Worm (Caenorhabditis elegans) whole organism, L1 larva: ENCODE results near the gene M163.22.

Experiments used
- Y116A8C.19 ChIP-seq: sonication (generic microtip); optimal IDR thresholded peaks from 2 replicates; lab custom pipeline; 2016; ENCODE audit warnings: missing compliant biosample characterization, missing genetic modification characterization, borderline replicate concordance
- aly-2 ChIP-seq: fragments of 150-350 bp; optimal IDR thresholded peaks from 2 replicates; lab custom pipeline; 2014; ENCODE audit warnings: missing biosample characterization, missing genetic modification characterization
- ama-1 ChIP-seq: fragments of 150-350 bp; optimal IDR thresholded peaks from 2 replicates; lab custom pipeline; 2014
- blmp-1 ChIP-seq: fragments of 150-350 bp; optimal IDR thresholded peaks from 2 replicates; lab custom pipeline; 2014; ENCODE audit warnings: missing biosample characterization, missing genetic modification characterization
- ceh-63 ChIP-seq: fragments of 200-800 bp; sonication (Bioruptor generic); optimal IDR thresholded peaks from 2 replicates; lab custom pipeline; 2018; ENCODE audit warnings: mild to moderate bottlenecking, missing genetic modification characterization, missing compliant biosample characterization
- ceh-8 ChIP-seq: fragments of 200-800 bp; sonication (Bioruptor generic); optimal IDR thresholded peaks from 2 replicates; lab custom pipeline; 2018; ENCODE audit warnings: mild to moderate bottlenecking, missing genetic modification characterization, moderate library complexity, missing compliant biosample characterization
- ceh-82 ChIP-seq, 3 experiments: fragments of 150-350 bp in 1 of 3; sonication (generic microtip) in 2 of 3; optimal IDR thresholded peaks; 2 replicates each; lab custom pipeline; 2014 to 2017; ENCODE audit warnings: missing biosample characterization in 3 of 3, missing genetic modification characterization in 3 of 3
- ceh-90 ChIP-seq: sonication (generic microtip); optimal IDR thresholded peaks from 2 replicates; lab custom pipeline; 2016; ENCODE audit warnings: missing genetic modification characterization, missing compliant biosample characterization
- ces-1 ChIP-seq: fragments of 150-350 bp; optimal IDR thresholded peaks from 2 replicates; lab custom pipeline; 2014; ENCODE audit warnings: missing biosample characterization, missing genetic modification reagents, missing genetic modification characterization
- dpl-1 ChIP-seq, 3 experiments: fragments of 150-350 bp in 2 of 3; sonication (generic microtip) in 1 of 3; optimal IDR thresholded peaks; 2 replicates each; lab custom pipeline; 2014 to 2017; ENCODE audit warnings: missing biosample characterization in 3 of 3, missing genetic modification characterization in 3 of 3, missing genetic modification reagents in 3 of 3
- efl-1 ChIP-seq, 4 experiments: fragments of 150-350 bp; optimal IDR thresholded peaks in 3 of 4; peaks in 1 of 4; 1 replicate in 1 of 4; 2 replicates in 3 of 4; lab custom pipeline; 2014; ENCODE audit warnings: missing biosample characterization in 2 of 4, missing genetic modification characterization in 2 of 4, missing genetic modification reagents in 2 of 4
- efl-3 ChIP-seq: fragments of 200-800 bp; sonication (Bioruptor generic); optimal IDR thresholded peaks from 2 replicates; lab custom pipeline; 2018; ENCODE audit warnings: mild to moderate bottlenecking, missing genetic modification characterization, missing compliant biosample characterization
- egl-13 ChIP-seq: sonication (generic microtip); optimal IDR thresholded peaks from 2 replicates; lab custom pipeline; 2016; ENCODE audit warnings: missing genotype, missing genetic modification reagents, missing genetic modification characterization, missing compliant biosample characterization
- elt-3 ChIP-seq, 6 experiments: fragments of 150-350 bp in 1 of 6; sonication (generic microtip); optimal IDR thresholded peaks; 2 replicates each; lab custom pipeline; 2017 to 2018; ENCODE audit warnings: missing biosample characterization in 6 of 6, missing genetic modification characterization in 6 of 6, inconsistent platforms in 1 of 6
- fkh-10 ChIP-seq: sonication (generic microtip); optimal IDR thresholded peaks from 2 replicates; lab custom pipeline; 2017; ENCODE audit warnings: missing biosample characterization, missing genetic modification reagents, missing genetic modification characterization
- grh-1 ChIP-seq: fragments of 200-800 bp; sonication (Bioruptor generic); IDR thresholded peaks from 2 replicates; pipeline ENCODE4 v1.3.6; 2022; ENCODE audit warnings: missing genetic modification reagents, missing genetic modification characterization, missing compliant biosample characterization
- hlh-17 ChIP-seq: fragments of 200-800 bp; sonication (Bioruptor generic); optimal IDR thresholded peaks from 2 replicates; lab custom pipeline; 2018; ENCODE audit warnings: missing genetic modification characterization, mild to moderate bottlenecking, missing compliant biosample characterization, moderate library complexity, borderline replicate concordance
- hlh-4 ChIP-seq: sonication (generic microtip); optimal IDR thresholded peaks from 2 replicates; lab custom pipeline; 2016; ENCODE audit warnings: mild to moderate bottlenecking, missing genetic modification characterization, missing compliant biosample characterization
- isw-1 ChIP-seq: fragments of 200-800 bp; sonication (Bioruptor generic); IDR thresholded peaks from 2 replicates; pipeline ENCODE4 v1.3.6; 2022; ENCODE audit warnings: missing genetic modification characterization, missing compliant biosample characterization
- jun-1 ChIP-seq: fragments of 150-350 bp; optimal IDR thresholded peaks from 2 replicates; lab custom pipeline; 2014; ENCODE audit warnings: missing biosample characterization, missing genetic modification reagents, missing genetic modification characterization
- lin-13 ChIP-seq: fragments of 150-350 bp; optimal IDR thresholded peaks from 2 replicates; lab custom pipeline; 2014; ENCODE audit warnings: missing biosample characterization, missing genetic modification reagents, missing genetic modification characterization
- lin-14 ChIP-seq: fragments of 200-800 bp; sonication (Bioruptor generic); optimal IDR thresholded peaks from 2 replicates; lab custom pipeline; 2018; ENCODE audit warnings: mild to moderate bottlenecking, missing genetic modification characterization, moderate library complexity, missing compliant biosample characterization
- lin-15B ChIP-seq: fragments of 150-350 bp; sonication (generic microtip); optimal IDR thresholded peaks from 3 replicates; lab custom pipeline; 2014; ENCODE audit warnings: missing biosample characterization, missing genetic modification characterization
- lin-35 ChIP-seq, 2 experiments: fragments of 150-350 bp; optimal IDR thresholded peaks; 2 replicates each; lab custom pipeline; 2014; ENCODE audit warnings: missing biosample characterization in 2 of 2, missing genetic modification characterization in 2 of 2, missing genetic modification reagents in 2 of 2
- lin-39 ChIP-seq: fragments of 150-350 bp; optimal IDR thresholded peaks from 2 replicates; lab custom pipeline; 2014; ENCODE audit warnings: missing biosample characterization, missing genetic modification reagents, missing genetic modification characterization
- lsy-2 ChIP-seq, 2 experiments: fragments of 150-350 bp; optimal IDR thresholded peaks; 2 replicates each; lab custom pipeline; 2014; ENCODE audit warnings: missing biosample characterization in 2 of 2, missing genetic modification characterization in 2 of 2
- mab-9 ChIP-seq: fragments of 200-800 bp; sonication (Bioruptor generic); IDR thresholded peaks from 2 replicates; pipeline ENCODE4 v1.3.6; 2022; ENCODE audit warnings: missing genetic modification reagents, missing genetic modification characterization, missing compliant biosample characterization
- mdl-1 ChIP-seq, 2 experiments: fragments of 150-350 bp; optimal IDR thresholded peaks; 2 replicates each; lab custom pipeline; 2014 to 2017; ENCODE audit warnings: missing biosample characterization in 2 of 2, missing genetic modification characterization in 2 of 2, inconsistent platforms in 1 of 2
- mef-2 ChIP-seq: fragments of 150-350 bp; optimal IDR thresholded peaks from 2 replicates; lab custom pipeline; 2014; ENCODE audit warnings: missing biosample characterization, missing genetic modification characterization
- mep-1 ChIP-seq: fragments of 150-350 bp; optimal IDR thresholded peaks from 2 replicates; lab custom pipeline; 2014; ENCODE audit warnings: missing biosample characterization, missing genetic modification characterization
- nhr-237 ChIP-seq: fragments of 150-350 bp; optimal IDR thresholded peaks from 2 replicates; lab custom pipeline; 2014; ENCODE audit warnings: missing biosample characterization, missing genetic modification characterization
- nhr-28 ChIP-seq: fragments of 150-350 bp; optimal IDR thresholded peaks from 2 replicates; lab custom pipeline; 2014; ENCODE audit warnings: missing biosample characterization, missing genetic modification characterization
- nhr-47 ChIP-seq: sonication (generic microtip); optimal IDR thresholded peaks from 2 replicates; lab custom pipeline; 2016; ENCODE audit warnings: mild to moderate bottlenecking, missing genetic modification characterization, moderate library complexity, missing compliant biosample characterization
- pag-3 ChIP-seq: sonication (generic microtip); optimal IDR thresholded peaks from 2 replicates; lab custom pipeline; 2017; ENCODE audit warnings: missing genetic modification characterization, mild to moderate bottlenecking, missing compliant biosample characterization, antibody characterized with exemption, borderline replicate concordance; ENCODE audit not compliant: insufficient read depth
- pax-3 ChIP-seq: fragments of 200-800 bp; sonication (Bioruptor generic); optimal IDR thresholded peaks from 2 replicates; lab custom pipeline; 2018; ENCODE audit warnings: mild to moderate bottlenecking, missing genetic modification characterization, moderate library complexity, missing compliant biosample characterization
- pqm-1 ChIP-seq: sonication (generic microtip); optimal IDR thresholded peaks from 3 replicates; lab custom pipeline; 2017; ENCODE audit warnings: missing biosample characterization, missing genetic modification characterization
- rnt-1 ChIP-seq: sonication (generic microtip); optimal IDR thresholded peaks from 2 replicates; lab custom pipeline; 2016; ENCODE audit warnings: mild to moderate bottlenecking, missing genetic modification characterization, moderate library complexity, missing compliant biosample characterization
- skn-1 ChIP-seq: fragments of 150-350 bp; optimal IDR thresholded peaks from 2 replicates; lab custom pipeline; 2014; ENCODE audit warnings: missing biosample characterization, missing genetic modification characterization
- snpc-4 ChIP-seq: fragments of 150-350 bp; optimal IDR thresholded peaks from 2 replicates; lab custom pipeline; 2014; ENCODE audit warnings: missing biosample characterization, missing genetic modification characterization
- sup-37 ChIP-seq: fragments of 200-800 bp; sonication (Bioruptor generic); optimal IDR thresholded peaks from 2 replicates; lab custom pipeline; 2018; ENCODE audit warnings: mild to moderate bottlenecking, missing genetic modification characterization, missing compliant biosample characterization
- tbx-2 ChIP-seq: sonication (generic microtip); optimal IDR thresholded peaks from 2 replicates; lab custom pipeline; 2016; ENCODE audit warnings: missing genetic modification characterization, missing compliant biosample characterization
- unc-130 ChIP-seq: fragments of 150-350 bp; optimal IDR thresholded peaks from 2 replicates; lab custom pipeline; 2017; ENCODE audit warnings: missing biosample characterization, missing genetic modification characterization, inconsistent platforms
- unc-62 ChIP-seq: fragments of 150-350 bp; optimal IDR thresholded peaks from 2 replicates; lab custom pipeline; 2014; ENCODE audit warnings: missing biosample characterization, missing genetic modification reagents, missing genetic modification characterization
- unc-86 ChIP-seq: sonication (generic microtip); optimal IDR thresholded peaks from 2 replicates; lab custom pipeline; 2016; ENCODE audit warnings: missing genetic modification characterization, missing compliant biosample characterization
- unc-98 ChIP-seq: fragments of 200-800 bp; sonication (Bioruptor generic); IDR thresholded peaks from 2 replicates; pipeline ENCODE4 v1.3.6; 2022; ENCODE audit warnings: missing genetic modification characterization, missing compliant biosample characterization
- xbp-1 ChIP-seq: sonication (generic microtip); optimal IDR thresholded peaks from 2 replicates; lab custom pipeline; 2016; ENCODE audit warnings: missing genetic modification characterization, missing compliant biosample characterization
- zag-1 ChIP-seq: fragments of 150-350 bp; optimal IDR thresholded peaks from 2 replicates; lab custom pipeline; 2014; ENCODE audit warnings: missing biosample characterization, missing genetic modification characterization
- zip-4 ChIP-seq: fragments of 200-800 bp; sonication (Bioruptor generic); optimal IDR thresholded peaks from 2 replicates; lab custom pipeline; 2018; ENCODE audit warnings: mild to moderate bottlenecking, missing genetic modification characterization, moderate library complexity, missing compliant biosample characterization
- ztf-11 ChIP-seq, 2 experiments: sonication (generic microtip); optimal IDR thresholded peaks; 2 replicates each; lab custom pipeline; 2016 to 2017; ENCODE audit warnings: missing genetic modification characterization in 2 of 2, missing biosample characterization in 1 of 2, missing compliant biosample characterization in 1 of 2

Gene M163.22

DNA sequence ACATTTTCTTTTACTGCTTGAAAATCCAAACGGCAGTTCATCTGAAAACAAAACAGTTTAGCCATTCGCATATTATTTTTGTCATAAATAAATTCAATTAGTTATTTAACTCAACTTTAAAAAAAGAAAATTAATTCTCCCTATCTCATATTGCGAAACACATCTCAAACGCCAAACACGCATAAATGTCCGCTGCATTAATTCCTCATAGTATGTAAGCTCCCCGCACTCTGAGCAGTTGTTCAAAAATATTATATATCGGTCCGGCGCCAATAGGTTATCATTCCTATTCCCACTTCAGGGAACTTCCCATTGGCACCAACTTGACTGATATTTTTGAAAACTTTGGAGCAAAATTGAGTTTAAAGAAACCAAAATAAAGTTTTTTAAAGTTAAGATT is 12.5 kb downstream of the M163.22 start (continued):
- no peak for TF ChIP-seq lin-13 (GFP tag; lab: Kevin White, UChicago)
- peak; percentile 90 for TF ChIP-seq egl-13
- no peak for TF ChIP-seq ceh-8 (GFP tag; lab: Kevin White, UChicago)
- peak; percentile 32 for TF ChIP-seq pax-3
- TF ChIP-seq zag-1 (tag; lab: Kevin White, UChicago): no peak
- TF ChIP-seq isw-1 (GFP tag; lab: Robert Waterston, UW): no peak
- TF ChIP-seq lin-14: peak; percentile 31
- TF ChIP-seq unc-62 (GFP tag; lab: Kevin White, UChicago): no peak
- TF ChIP-seq snpc-4 (tag; lab: Kevin White, UChicago): peak; percentile 98
- no peak for TF ChIP-seq blmp-1
- no peak for TF ChIP-seq mef-2 (tag; lab: Kevin White, UChicago)
- no peak for TF ChIP-seq mab-9 (GFP tag; lab: Robert Waterston, UW)
- TF ChIP-seq efl-1 (optimal IDR thresholded peaks at IDR 0.05; lab: Kevin White, UChicago): no peak
- TF ChIP-seq efl-1 (GFP tag; optimal IDR thresholded peaks at IDR 0.05 in 1 of 2; lab: Kevin White, UChicago): no peak
- TF ChIP-seq unc-98 (GFP tag; lab: Robert Waterston, UW): no peak
- no peak for TF ChIP-seq unc-130 (tag; lab: Kevin White, UChicago)
- TF ChIP-seq unc-86 (tag; lab: Kevin White, UChicago): peak; percentile 42
- TF ChIP-seq lsy-2 (tag; optimal IDR thresholded peaks at IDR 0.05; lab: Kevin White, UChicago): peak; percentile 23 to 42
- no peak for TF ChIP-seq rnt-1 (tag; lab: Kevin White, UChicago)
- TF ChIP-seq xbp-1: peak; percentile 27
- no peak for TF ChIP-seq nhr-237 (tag; lab: Kevin White, UChicago)
- no peak for TF ChIP-seq sup-37 (GFP tag; lab: Kevin White, UChicago)
- TF ChIP-seq lin-39 (tag; lab: Kevin White, UChicago): no peak
- no peak for TF ChIP-seq nhr-28 (tag; lab: Kevin White, UChicago)
- peak; percentile 72 for TF ChIP-seq zip-4 (GFP tag; lab: Kevin White, UChicago)
- no peak for TF ChIP-seq pag-3 (tag; lab: Kevin White, UChicago)
- TF ChIP-seq skn-1 (tag; lab: Kevin White, UChicago): peak; percentile 36
- no peak for TF ChIP-seq ces-1 (GFP tag; lab: Kevin White, UChicago)
- no peak for TF ChIP-seq ama-1 (lab: Kevin White, UChicago)
- no peak for TF ChIP-seq pqm-1 (tag; lab: Kevin White, UChicago)
- TF ChIP-seq grh-1 (GFP tag; lab: Robert Waterston, UW): no peak
- TF ChIP-seq mdl-1 (tag; optimal IDR thresholded peaks at IDR 0.05; lab: Kevin White, UChicago): no peak
- TF ChIP-seq ceh-82 (tag; optimal IDR thresholded peaks at IDR 0.05; lab: Kevin White, UChicago): peak; percentile 22 to 41 (median 34)
- TF ChIP-seq lin-15B (tag; lab: Kevin White, UChicago): no peak
- TF ChIP-seq jun-1 (tag; lab: Kevin White, UChicago): peak; percentile 33
- TF ChIP-seq aly-2 (tag; lab: Kevin White, UChicago): no peak
- TF ChIP-seq ztf-11 (tag; optimal IDR thresholded peaks at IDR 0.05; lab: Kevin White, UChicago): no peak
- no peak for TF ChIP-seq lin-35 (GFP tag; optimal IDR thresholded peaks at IDR 0.05; lab: Kevin White, UChicago)
- TF ChIP-seq mep-1 (tag; lab: Kevin White, UChicago): no peak
- no peak for TF ChIP-seq efl-3 (GFP tag; lab: Kevin White, UChicago)
- peak; percentile 76 for TF ChIP-seq nhr-47 (tag; lab: Kevin White, UChicago)
- TF ChIP-seq elt-3 (tag; optimal IDR thresholded peaks at IDR 0.05; lab: Kevin White, UChicago): no peak
- TF ChIP-seq fkh-10 (GFP tag; lab: Kevin White, UChicago): no peak
- TF ChIP-seq tbx-2 (tag; lab: Kevin White, UChicago): peak; percentile 29
- TF ChIP-seq ceh-90 (tag; lab: Kevin White, UChicago): no peak
- no peak for TF ChIP-seq Y116A8C.19 (tag; lab: Kevin White, UChicago)
- TF ChIP-seq hlh-17 (GFP tag; lab: Kevin White, UChicago): no peak
- no peak for TF ChIP-seq hlh-4 (tag; lab: Kevin White, UChicago)
- no peak for TF ChIP-seq ceh-63
- no peak for TF ChIP-seq dpl-1 (GFP tag; optimal IDR thresholded peaks at IDR 0.05; lab: Kevin White, UChicago)
- TF ChIP-seq, all 84 proteins: peak for 22
